Worm (Caenorhabditis elegans) whole organism, L2 larva: Measurements from ENCODE around the gene Y55F3BR.1.

Experiments
- gmeb-1 ChIP-seq: fragments of 150-350 bp; optimal IDR thresholded peaks from 2 replicates; lab custom pipeline; 2014; ENCODE audit warnings: missing biosample characterization, missing genetic modification characterization
- nhr-25 ChIP-seq: fragments of 150-350 bp; sonication (generic microtip); optimal IDR thresholded peaks from 3 replicates; lab custom pipeline; 2014; ENCODE audit warnings: missing biosample characterization, missing genetic modification characterization
- zag-1 ChIP-seq: fragments of 150-350 bp; optimal IDR thresholded peaks from 2 replicates; lab custom pipeline; 2014; ENCODE audit warnings: missing biosample characterization, missing genetic modification characterization
- ztf-11 ChIP-seq: sonication (generic microtip); optimal IDR thresholded peaks from 2 replicates; lab custom pipeline; 2017; ENCODE audit warnings: missing biosample characterization, missing genetic modification characterization
- ztf-4 ChIP-seq: fragments of 150-350 bp; optimal IDR thresholded peaks from 2 replicates; lab custom pipeline; 2014; ENCODE audit warnings: missing biosample characterization, missing genetic modification characterization

DNA sequence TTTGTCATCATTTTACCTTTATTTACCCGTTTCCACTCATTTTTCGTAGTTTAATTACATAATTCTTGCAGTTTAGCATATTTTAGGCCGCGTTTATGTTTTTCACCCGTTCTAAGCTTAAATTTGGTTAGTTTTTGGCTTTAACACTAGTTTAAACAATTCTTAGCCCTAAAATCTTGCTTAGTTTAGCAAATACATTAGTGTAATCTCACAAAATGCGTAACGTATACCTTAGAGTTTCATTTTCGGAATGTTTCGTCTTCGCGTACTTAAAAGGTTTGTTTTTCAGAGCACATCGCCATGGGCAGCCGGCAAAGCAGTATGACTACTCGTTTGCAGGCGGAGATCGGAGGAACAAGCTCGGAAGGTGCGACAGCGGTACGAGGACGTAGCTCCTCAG, 45.1 kb downstream of the Y55F3BR.1 start, which contains the start of gene F58H7.5:
- TF ChIP-seq ztf-11 (tag; lab: Kevin White, UChicago) (no peak), zag-1 (tag; lab: Kevin White, UChicago) (no peak), nhr-25 (no peak), gmeb-1 (tag; lab: Kevin White, UChicago) (no peak), ztf-4 (no peak)
